Worm (Caenorhabditis elegans): ENCODE measurements around the gene hacl-1.

The hacl-1 gene

DNA sequence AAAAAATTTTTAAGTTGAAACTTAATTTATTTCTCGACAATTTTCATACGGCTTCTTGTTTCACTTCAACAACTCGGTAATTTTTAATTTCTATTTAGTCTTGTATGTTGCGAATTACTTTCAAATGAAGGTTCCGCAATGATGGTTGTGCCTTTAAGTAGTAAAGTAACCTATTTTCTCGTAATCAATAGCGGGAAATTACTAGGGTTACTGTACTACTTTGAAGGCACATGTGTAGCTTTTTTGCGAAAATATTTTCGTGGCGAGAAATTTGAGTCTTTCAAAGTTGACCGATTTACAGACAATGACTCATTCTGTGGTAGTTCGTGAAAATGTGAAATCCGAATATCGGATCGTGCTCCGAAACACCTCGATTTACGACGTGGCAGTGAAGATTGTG is 25.4 kb upstream of the hacl-1 start, which contains the start of gene B0334.10:
Gene B0334.10, plus strand, starts transcription at position 301 of the 400 bp plus-strand sequence.
- TF ChIP-seq fos-1 (tag; optimal IDR thresholded peaks at IDR 0.05) (no peak), nhr-43 (tag; optimal IDR thresholded peaks at IDR 0.05; ENCODE audit: poor library complexity, severe bottlenecking) (no peak), elt-3 (tag; optimal IDR thresholded peaks at IDR 0.05) (no peak), unc-39 (tag; optimal IDR thresholded peaks at IDR 0.05) (no peak), ceh-16 (tag; optimal IDR thresholded peaks at IDR 0.05) (no peak), lin-39 (tag; optimal IDR thresholded peaks at IDR 0.05) (no peak), fkh-10 (GFP tag; optimal IDR thresholded peaks at IDR 0.05) (no peak), elt-1 (tag; optimal IDR thresholded peaks at IDR 0.05) (no peak), ceh-28 (tag; optimal IDR thresholded peaks at IDR 0.05) (no peak), eor-1 (tag; optimal IDR thresholded peaks at IDR 0.05) (no peak), ceh-82 (tag; optimal IDR thresholded peaks at IDR 0.05) (no peak), nhr-25 (tag; optimal IDR thresholded peaks at IDR 0.05) (no peak), fkh-2 (tag; optimal IDR thresholded peaks at IDR 0.05) (no peak), egl-5 (tag; optimal IDR thresholded peaks at IDR 0.05) (no peak), pqm-1 (tag; optimal IDR thresholded peaks at IDR 0.05) (no peak), lin-15B (tag; optimal IDR thresholded peaks at IDR 0.05) (no peak)

DNA sequence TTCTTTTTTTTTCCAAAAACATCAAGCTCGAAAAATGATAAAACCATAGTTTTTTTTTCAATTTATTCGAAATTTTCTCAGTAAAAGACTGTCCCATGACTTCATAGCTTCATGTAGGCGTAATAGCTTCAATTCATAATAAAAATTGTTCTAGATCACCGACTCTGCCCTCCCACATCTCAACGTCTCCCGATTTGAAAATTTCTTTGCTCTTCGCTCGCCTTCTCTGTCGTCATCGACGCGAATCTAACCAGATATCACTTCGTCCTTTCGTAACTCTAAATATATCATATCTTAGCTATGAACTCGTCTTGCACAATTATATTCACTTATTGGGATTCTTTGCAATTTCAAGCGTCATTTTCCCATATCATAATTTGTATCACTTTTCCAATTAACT is 22.0 kb upstream of the hacl-1 start, which contains the start of gene srh-44:
Gene srh-44, plus strand, starts transcription at position 301 of the 400 bp plus-strand sequence.
- no peak for TF ChIP-seq egl-27 (tag; optimal IDR thresholded peaks at IDR 0.05)
- no peak for TF ChIP-seq ztf-11 (tag; optimal IDR thresholded peaks at IDR 0.05)

DNA sequence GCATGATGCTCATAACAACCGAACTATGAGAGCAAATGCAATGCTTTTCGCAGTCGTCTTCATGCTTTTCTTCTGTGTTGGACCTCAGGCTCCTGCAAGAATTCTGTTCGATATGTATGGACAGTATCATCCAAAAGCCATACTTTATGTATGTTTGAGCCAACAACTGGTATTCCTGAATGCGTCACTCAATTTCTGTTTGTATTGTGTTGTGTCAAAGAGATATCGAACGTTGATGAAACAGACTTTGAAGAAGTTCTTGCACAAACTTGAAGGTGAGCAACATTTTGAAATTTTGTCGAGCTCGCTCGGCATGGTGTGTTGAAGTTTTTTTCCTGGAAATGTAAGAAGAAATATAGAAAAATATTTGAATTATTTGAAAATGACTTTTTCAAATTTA is 20.2 kb upstream of the hacl-1 start:
- TF ChIP-seq pqm-1 (tag; optimal IDR thresholded peaks at IDR 0.05) (no peak), unc-39 (tag; optimal IDR thresholded peaks at IDR 0.05) (no peak), R02D3.7 (tag; optimal IDR thresholded peaks at IDR 0.05) (no peak), ztf-4 (tag; optimal IDR thresholded peaks at IDR 0.05) (no peak), nhr-237 (tag; optimal IDR thresholded peaks at IDR 0.05) (no peak), nhr-11 (tag; optimal IDR thresholded peaks at IDR 0.05) (no peak), nhr-28 (tag; optimal IDR thresholded peaks at IDR 0.05) (no peak), daf-12 (tag; optimal IDR thresholded peaks at IDR 0.05) (no peak), zag-1 (tag; optimal IDR thresholded peaks at IDR 0.05) (no peak), ceh-28 (tag; optimal IDR thresholded peaks at IDR 0.05) (no peak), nhr-67 (tag; optimal IDR thresholded peaks at IDR 0.05) (no peak), tbx-2 (tag; optimal IDR thresholded peaks at IDR 0.05) (no peak), nhr-77 (tag; optimal IDR thresholded peaks at IDR 0.05) (no peak)

DNA sequence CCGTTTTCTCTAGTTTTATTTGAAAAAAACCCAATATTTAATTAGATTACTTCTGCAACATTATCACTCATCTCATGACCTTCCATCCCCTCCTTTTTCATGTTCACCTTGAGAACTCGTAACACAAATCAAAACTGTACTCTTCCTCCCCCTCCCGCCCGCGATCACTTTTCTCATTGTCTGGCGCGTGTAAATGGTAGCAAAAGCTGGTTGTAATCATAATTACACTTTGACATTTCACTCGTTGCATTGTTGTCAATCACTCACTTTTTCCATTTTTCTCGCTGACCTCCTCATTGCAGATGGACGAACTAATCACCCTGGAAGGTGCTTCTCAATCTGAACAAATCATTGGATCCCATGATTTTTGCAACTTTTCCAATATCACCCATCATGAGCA is 17.6 kb upstream of the hacl-1 start, which contains the start of gene npr-41:
Gene npr-41, plus strand, starts transcription at position 301 of the 400 bp plus-strand sequence.
- TF ChIP-seq nhr-25 (tag; optimal IDR thresholded peaks at IDR 0.05) (peak; percentile 69), nhr-77 (tag; optimal IDR thresholded peaks at IDR 0.05) (no peak)

DNA sequence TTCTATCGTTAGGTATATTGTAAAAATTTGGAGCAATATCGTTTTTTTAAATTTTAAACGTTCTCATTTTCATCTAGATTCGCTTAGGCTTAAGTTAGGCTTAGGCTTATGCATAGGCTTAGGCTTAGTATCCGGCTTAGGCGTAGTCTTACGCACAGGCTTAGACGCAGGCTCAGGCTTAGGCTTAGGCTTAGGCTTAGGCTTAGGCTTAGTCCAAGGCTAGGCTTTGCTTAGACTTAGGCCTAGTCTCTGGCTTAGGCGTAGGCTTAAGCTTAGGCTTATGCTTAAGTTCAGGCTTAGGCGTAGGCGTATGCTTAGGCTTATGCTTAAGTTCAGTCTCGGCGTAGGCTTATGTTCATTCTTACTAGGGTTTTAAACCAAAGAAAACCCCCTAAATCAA is 11.0 kb upstream of the hacl-1 start:
- TF ChIP-seq hmg-11 (tag; optimal IDR thresholded peaks at IDR 0.05) = no peak
- TF ChIP-seq ztf-11 (tag; optimal IDR thresholded peaks at IDR 0.05) = no peak
- no peak for TF ChIP-seq ceh-82 (tag; optimal IDR thresholded peaks at IDR 0.05)
- no peak for TF ChIP-seq nhr-77 (tag; optimal IDR thresholded peaks at IDR 0.05)
- TF ChIP-seq nfya-1 (tag; optimal IDR thresholded peaks at IDR 0.05; ENCODE audit: insufficient read depth) = no peak
- no peak for TF ChIP-seq aly-2 (tag; optimal IDR thresholded peaks at IDR 0.05)
- TF ChIP-seq pha-4 (tag; optimal IDR thresholded peaks at IDR 0.05) = no peak
- no peak for TF ChIP-seq ceh-16 (tag; optimal IDR thresholded peaks at IDR 0.05)
- no peak for TF ChIP-seq mdl-1 (tag; optimal IDR thresholded peaks at IDR 0.05)
- TF ChIP-seq ama-1 (optimal IDR thresholded peaks at IDR 0.05) = no peak
- TF ChIP-seq fkh-10 (GFP tag; optimal IDR thresholded peaks at IDR 0.05) = no peak
- TF ChIP-seq nhr-43 (tag; optimal IDR thresholded peaks at IDR 0.05; ENCODE audit: poor library complexity, severe bottlenecking) = no peak
- no peak for TF ChIP-seq daf-12 (tag; optimal IDR thresholded peaks at IDR 0.05)
- TF ChIP-seq ZK546.5 (tag; optimal IDR thresholded peaks at IDR 0.05) = no peak
- TF ChIP-seq zag-1 (tag; optimal IDR thresholded peaks at IDR 0.05) = no peak
- no peak for TF ChIP-seq nhr-25 (tag; optimal IDR thresholded peaks at IDR 0.05)
- TF ChIP-seq ceh-28 (tag; optimal IDR thresholded peaks at IDR 0.05) = no peak

Data from whole organism, L3 larva.